Fruit fly (Drosophila melanogaster): Measurements from ENCODE around the gene eIF1A.

eIF1A gene

dm6 chr3R:18314824-18315690 lies 40.6 kb downstream of the eIF1A start (continued):
- TF ChIP-seq crol (GFP tag; IDR thresholded peaks at IDR 0.05) (no peak), Hr78 (GFP tag; optimal IDR thresholded peaks at IDR 0.05) (no peak), HLH4C (GFP tag; IDR thresholded peaks at IDR 0.05; ENCODE audit: partially characterized antibody) (no peak), D19B (GFP tag; optimal IDR thresholded peaks at IDR 0.05) (no peak), Camta (GFP tag; optimal IDR thresholded peaks at IDR 0.05) (no peak), CG12071 (GFP tag; optimal IDR thresholded peaks at IDR 0.05) (peak; percentile 63), stwl (tag; optimal IDR thresholded peaks at IDR 0.05) (no peak), ac (GFP tag; optimal IDR thresholded peaks at IDR 0.05) (no peak), NC2β (GFP tag; optimal IDR thresholded peaks at IDR 0.05) (no peak), row (GFP tag; IDR thresholded peaks at IDR 0.05) (peak; percentile 42; the same call in 1 of the 3 replicates), klu (GFP tag; IDR thresholded peaks at IDR 0.05) (no peak), tap (tag; optimal IDR thresholded peaks at IDR 0.05) (no peak), CG11398 (GFP tag; optimal IDR thresholded peaks at IDR 0.05) (peak; percentile 4), CG4730 (GFP tag; IDR thresholded peaks at IDR 0.05) (0 out of 2 replicates have a peak, but pooled peaks have one; percentile 22), dysf (GFP tag; IDR thresholded peaks at IDR 0.05) (no peak), kay (GFP tag; optimal IDR thresholded peaks at IDR 0.05) (no peak), aop (GFP tag; IDR thresholded peaks at IDR 0.05) (no peak), CG3163 (GFP tag; optimal IDR thresholded peaks at IDR 0.05) (peak; percentile 83), Ada2b (GFP tag; IDR thresholded peaks at IDR 0.05) (peak; percentile 70), CG2678 (tag; optimal IDR thresholded peaks at IDR 0.05) (peak; percentile 46), fd102C (GFP tag; optimal IDR thresholded peaks at IDR 0.05) (no peak), CG31441 (GFP tag; IDR thresholded peaks at IDR 0.05) (peak; percentile 36; the same call in 1 of the 2 replicates), vvl (GFP tag; IDR thresholded peaks at IDR 0.05) (peak; percentile 69; the same call in 1 of the 2 replicates), Vsx1 (GFP tag; optimal IDR thresholded peaks at IDR 0.05) (no peak), CG16779 (GFP tag; IDR thresholded peaks at IDR 0.05) (no peak), Aef1 (GFP tag; IDR thresholded peaks at IDR 0.05) (peak; percentile 14; the same call in 1 of the 3 replicates), CG34376 (GFP tag; optimal IDR thresholded peaks at IDR 0.05) (no peak), inv (GFP tag; IDR thresholded peaks at IDR 0.05; ENCODE audit: partially characterized antibody) (no peak), CG1647 (GFP tag; optimal IDR thresholded peaks at IDR 0.05) (no peak), CG10565 (GFP tag; optimal IDR thresholded peaks at IDR 0.05) (no peak), Antp (GFP tag; optimal IDR thresholded peaks at IDR 0.05) (peak; percentile 56), nau (GFP tag; optimal IDR thresholded peaks at IDR 0.05) (peak; percentile 27), CG11695 (GFP tag; IDR thresholded peaks at IDR 0.05) (peak; percentile 44; the same call in 1 of the 3 replicates), Ravus (GFP tag; IDR thresholded peaks at IDR 0.05) (no peak), Dad (GFP tag; optimal IDR thresholded peaks at IDR 0.05) (no peak), CG18262 (tag; optimal IDR thresholded peaks at IDR 0.05) (peak; percentile 24), CG10543 (GFP tag; optimal IDR thresholded peaks at IDR 0.05) (no peak), Jarid2 (GFP tag; optimal IDR thresholded peaks at IDR 0.05) (no peak), dpn (GFP tag; optimal IDR thresholded peaks at IDR 0.05) (peak in 1 of 2 experiments; percentile 0), Neu2 (GFP tag; optimal IDR thresholded peaks at IDR 0.05; ENCODE audit: borderline replicate concordance) (no peak), HLH54F (GFP tag; optimal IDR thresholded peaks at IDR 0.05) (peak; percentile 18), CG4707 (GFP tag; optimal IDR thresholded peaks at IDR 0.05) (no peak), Hr51 (GFP tag; optimal IDR thresholded peaks at IDR 0.05) (peak in 1 of 2 experiments; percentile 60), CG15479 (GFP tag; optimal IDR thresholded peaks at IDR 0.05) (no peak), mld (GFP tag; IDR thresholded peaks at IDR 0.05; ENCODE audit: partially characterized antibody) (no peak), Side (GFP tag; optimal IDR thresholded peaks at IDR 0.05) (no peak), Sox102F (GFP tag; optimal IDR thresholded peaks at IDR 0.05) (peak; percentile 20), unpg (GFP tag; optimal IDR thresholded peaks at IDR 0.05) (peak; percentile 27)
